Fruit fly (Drosophila melanogaster) whole organism, prepupa: Measurements from ENCODE around the gene mub.
A peak's percentile ranks its signal among the peaks of the same experiment; 100 is the strongest.

ENCODE experiments used
- Blimp-1 ChIP-seq: fragments of 200-800 bp; sonication (Bioruptor generic); optimal IDR thresholded peaks from 3 replicates; lab custom pipeline; 2017; ENCODE audit warnings: missing biosample characterization, missing genetic modification characterization, mild to moderate bottlenecking, moderate library complexity, missing genetic modification reagents
- CG11902 ChIP-seq: fragments of 200-800 bp; sonication (Bioruptor generic); optimal IDR thresholded peaks from 3 replicates; lab custom pipeline; 2016; ENCODE audit warnings: missing biosample characterization, missing genetic modification characterization
- CG15336 ChIP-seq: fragments of 200-800 bp; sonication (Bioruptor generic); IDR thresholded peaks from 2 replicates; pipeline ENCODE4 v1.3.6; 2022; ENCODE audit warnings: missing biosample characterization, missing genetic modification characterization
- CG1621 ChIP-seq: fragments of 200-800 bp; sonication (Bioruptor generic); optimal IDR thresholded peaks from 3 replicates; lab custom pipeline; 2018; ENCODE audit warnings: missing biosample characterization, mild to moderate bottlenecking, missing genetic modification characterization
- CG16779 ChIP-seq: fragments of 200-800 bp; sonication (Bioruptor generic); optimal IDR thresholded peaks from 3 replicates; lab custom pipeline; 2017; ENCODE audit warnings: missing biosample characterization, mild to moderate bottlenecking, missing genetic modification characterization
- CG32006 ChIP-seq: fragments of 200-800 bp; sonication (Bioruptor generic); optimal IDR thresholded peaks from 3 replicates; lab custom pipeline; 2017; ENCODE audit warnings: missing biosample characterization, mild to moderate bottlenecking, missing genetic modification characterization
- CG34406 ChIP-seq: fragments of 200-800 bp; sonication (Bioruptor generic); optimal IDR thresholded peaks from 3 replicates; lab custom pipeline; 2016; ENCODE audit warnings: missing biosample characterization, missing genetic modification characterization
- CG3919 ChIP-seq: fragments of 200-800 bp; sonication (Bioruptor generic); optimal IDR thresholded peaks from 3 replicates; lab custom pipeline; 2016; ENCODE audit warnings: missing biosample characterization, missing genetic modification characterization
- CG4318 ChIP-seq: fragments of 200-800 bp; sonication (Bioruptor generic); optimal IDR thresholded peaks from 3 replicates; lab custom pipeline; 2017; ENCODE audit warnings: missing biosample characterization, mild to moderate bottlenecking, missing genetic modification characterization
- CG6163 ChIP-seq: fragments of 200-800 bp; sonication (Bioruptor generic); IDR thresholded peaks from 3 replicates; pipeline ENCODE4 v1.3.6; 2022; ENCODE audit warnings: missing biosample characterization, missing genetic modification characterization
- CG6276 ChIP-seq: fragments of 200-800 bp; sonication (Bioruptor generic); optimal IDR thresholded peaks from 2 replicates; lab custom pipeline; 2017; ENCODE audit warnings: missing biosample characterization, mild to moderate bottlenecking, missing genetic modification characterization
- CG6792 ChIP-seq: fragments of 200-800 bp; sonication (Bioruptor generic); optimal IDR thresholded peaks from 3 replicates; lab custom pipeline; 2016; ENCODE audit warnings: missing biosample characterization, missing genetic modification characterization
- CG6808 ChIP-seq: fragments of 200-800 bp; sonication (Bioruptor generic); optimal IDR thresholded peaks from 3 replicates; lab custom pipeline; 2017; ENCODE audit warnings: missing biosample characterization, missing genetic modification characterization, mild to moderate bottlenecking, moderate library complexity, missing genetic modification reagents
- CG7368 ChIP-seq: fragments of 200-800 bp; sonication (Bioruptor generic); optimal IDR thresholded peaks from 3 replicates; lab custom pipeline; 2016; ENCODE audit warnings: missing biosample characterization, missing genetic modification characterization
- CG8119 ChIP-seq: fragments of 200-800 bp; sonication (Bioruptor generic); IDR thresholded peaks from 3 replicates; pipeline ENCODE4 v1.3.6; 2022; ENCODE audit warnings: missing biosample characterization, missing genetic modification characterization
- Eip78C ChIP-seq: fragments of 200-800 bp; sonication (Bioruptor generic); peaks from one replicate; lab custom pipeline; 2016; ENCODE audit warnings: missing biosample characterization, missing genetic modification characterization
- Eip93F ChIP-seq: fragments of 200-800 bp; sonication (Bioruptor generic); optimal IDR thresholded peaks from 2 replicates; lab custom pipeline; 2016; ENCODE audit warnings: missing biosample characterization, mild to moderate bottlenecking, missing genetic modification characterization
- Ets96B ChIP-seq: fragments of 200-800 bp; optimal IDR thresholded peaks from 2 replicates; lab custom pipeline; 2019; ENCODE audit warnings: missing biosample characterization, mild to moderate bottlenecking, missing genetic modification characterization, moderate library complexity
- Gug ChIP-seq: fragments of 200-800 bp; sonication (Bioruptor generic); IDR thresholded peaks from 2 replicates; pipeline ENCODE4 v1.3.6; 2022; ENCODE audit warnings: missing biosample characterization, missing genetic modification characterization
- Hr4 ChIP-seq: fragments of 200-800 bp; sonication (Bioruptor generic); optimal IDR thresholded peaks from 3 replicates; lab custom pipeline; 2016; ENCODE audit warnings: missing biosample characterization, missing genetic modification characterization
- Met ChIP-seq: fragments of 200-800 bp; sonication (Bioruptor generic); optimal IDR thresholded peaks from 3 replicates; lab custom pipeline; 2016; ENCODE audit warnings: missing biosample characterization, missing genetic modification characterization
- OdsH ChIP-seq: fragments of 200-800 bp; sonication (Bioruptor generic); optimal IDR thresholded peaks from 3 replicates; lab custom pipeline; 2016; ENCODE audit warnings: missing biosample characterization, missing genetic modification characterization
- Smox ChIP-seq: fragments of 200-800 bp; sonication (Bioruptor generic); optimal IDR thresholded peaks from 3 replicates; lab custom pipeline; 2016; ENCODE audit warnings: missing biosample characterization, missing genetic modification characterization
- Sox102F ChIP-seq: fragments of 200-800 bp; sonication (Bioruptor generic); optimal IDR thresholded peaks from 2 replicates; lab custom pipeline; 2016; ENCODE audit warnings: missing biosample characterization, mild to moderate bottlenecking, missing genetic modification characterization
- Sox15 ChIP-seq: fragments of 200-800 bp; sonication (Bioruptor generic); optimal IDR thresholded peaks from 3 replicates; lab custom pipeline; 2016; ENCODE audit warnings: missing biosample characterization, missing genetic modification characterization
- acj6 ChIP-seq: fragments of 200-800 bp; sonication (Bioruptor generic); optimal IDR thresholded peaks from 3 replicates; lab custom pipeline; 2016; ENCODE audit warnings: missing biosample characterization, missing genetic modification characterization
- dac ChIP-seq: fragments of 200-800 bp; sonication (Bioruptor generic); optimal IDR thresholded peaks from 2 replicates; lab custom pipeline; 2017; ENCODE audit warnings: missing biosample characterization, mild to moderate bottlenecking, missing genetic modification characterization
- dsx ChIP-seq: fragments of 200-800 bp; optimal IDR thresholded peaks from 3 replicates; lab custom pipeline; 2019; ENCODE audit warnings: missing biosample characterization, mild to moderate bottlenecking, missing genetic modification characterization, moderate library complexity; ENCODE audit not compliant: poor library complexity, severe bottlenecking
- eg ChIP-seq: fragments of 200-800 bp; sonication (Bioruptor generic); IDR thresholded peaks from 3 replicates; pipeline ENCODE4 v1.3.6; 2022; ENCODE audit warnings: missing biosample characterization, missing genetic modification characterization
- esn ChIP-seq: fragments of 200-800 bp; sonication (Bioruptor generic); optimal IDR thresholded peaks from 2 replicates; lab custom pipeline; 2016; ENCODE audit warnings: missing biosample characterization, mild to moderate bottlenecking, missing genetic modification characterization, moderate library complexity
- fkh ChIP-seq: fragments of 200-800 bp; sonication (Bioruptor generic); optimal IDR thresholded peaks from 3 replicates; lab custom pipeline; 2017; ENCODE audit warnings: missing biosample characterization, mild to moderate bottlenecking, missing genetic modification characterization, moderate library complexity
- lz ChIP-seq: fragments of 200-800 bp; sonication (Bioruptor generic); optimal IDR thresholded peaks from 3 replicates; lab custom pipeline; 2016; ENCODE audit warnings: missing biosample characterization, missing genetic modification characterization
- net ChIP-seq: fragments of 200-800 bp; sonication (Bioruptor generic); optimal IDR thresholded peaks from 3 replicates; lab custom pipeline; 2016; ENCODE audit warnings: missing biosample characterization, missing genetic modification characterization
- ss ChIP-seq, 2 experiments: fragments of 200-800 bp; sonication (Bioruptor generic); optimal IDR thresholded peaks; 2 replicates in 1 of 2; 3 replicates in 1 of 2; lab custom pipeline; 2017 to 2018; ENCODE audit warnings: mild to moderate bottlenecking in 2 of 2, missing biosample characterization in 2 of 2, missing genetic modification characterization in 2 of 2, moderate library complexity in 1 of 2
- svp ChIP-seq: fragments of 200-800 bp; sonication (Bioruptor generic); peaks from one replicate; lab custom pipeline; 2016; ENCODE audit warnings: missing biosample characterization, missing genetic modification characterization
- topi ChIP-seq: fragments of 200-800 bp; sonication (Bioruptor generic); optimal IDR thresholded peaks from 3 replicates; lab custom pipeline; 2016; ENCODE audit warnings: missing biosample characterization, missing genetic modification characterization
- vri ChIP-seq: fragments of 200-800 bp; sonication (Bioruptor generic); optimal IDR thresholded peaks from 3 replicates; lab custom pipeline; 2016; ENCODE audit warnings: missing biosample characterization, mild to moderate bottlenecking, missing genetic modification characterization

mub gene

DNA sequence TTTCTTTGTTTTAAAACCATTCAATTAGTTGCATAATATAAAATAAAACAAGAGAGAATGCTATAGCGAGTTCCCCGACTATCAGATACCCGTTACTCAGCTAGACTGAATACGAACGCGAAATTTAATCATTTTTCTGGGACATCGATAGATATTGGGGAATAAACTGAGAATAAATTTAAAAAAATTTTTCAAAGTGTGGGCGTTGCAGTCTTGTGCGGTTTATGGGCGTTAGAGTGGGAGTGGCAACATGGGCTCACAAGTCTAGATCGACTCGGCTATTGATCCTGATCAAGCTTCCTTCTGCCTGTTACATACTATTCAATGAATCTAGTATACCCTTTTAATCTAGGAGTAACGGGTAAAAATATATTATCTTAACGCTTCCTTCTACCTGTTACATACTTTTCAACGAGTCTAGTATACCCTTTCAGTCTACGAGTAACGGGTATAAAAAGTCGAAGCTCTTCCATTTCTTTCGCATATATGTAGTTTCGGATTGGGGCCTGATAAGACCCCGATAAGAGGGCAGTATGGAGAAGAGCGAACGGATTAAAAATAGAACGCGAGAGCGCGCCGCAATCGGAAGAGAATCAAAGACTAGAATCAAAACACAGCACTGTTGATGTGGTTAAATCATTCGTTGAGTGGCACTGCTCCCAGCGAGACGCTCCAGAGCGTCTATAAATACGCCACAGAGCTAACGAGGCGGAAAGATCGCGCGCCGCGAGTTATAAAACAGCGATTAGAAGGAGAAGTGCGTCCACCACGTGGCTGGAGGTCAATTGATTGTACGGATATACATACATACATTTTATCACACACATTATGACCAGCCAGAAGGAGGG lies 110.1 kb downstream of the mub start, which contains the start of gene CG7458 (continued):
- TF ChIP-seq Eip93F (no peak), Ets96B (tag; lab: Kevin White, UChicago) (no peak), CG15336 (GFP tag; lab: Robert Waterston, UW) (no peak), CG34406 (GFP tag; lab: Kevin White, UChicago) (no peak), Blimp-1 (GFP tag; lab: Kevin White, UChicago) (no peak), net (GFP tag; lab: Kevin White, UChicago) (peak; percentile 20), CG32006 (peak; percentile 66), CG11902 (GFP tag; lab: Kevin White, UChicago) (no peak), dac (GFP tag; lab: Kevin White, UChicago) (no peak), Smox (peak; percentile 2), CG6276 (GFP tag; lab: Kevin White, UChicago) (peak; percentile 53), CG16779 (tag; lab: Kevin White, UChicago) (no peak), OdsH (peak; percentile 50), acj6 (GFP tag; lab: Kevin White, UChicago) (peak; percentile 9), esn (GFP tag; lab: Kevin White, UChicago) (peak; percentile 23), CG7368 (GFP tag; lab: Kevin White, UChicago) (no peak), Sox102F (GFP tag; lab: Kevin White, UChicago) (no peak), eg (peak; percentile 53; the same call in 1 of the 3 replicates), lz (GFP tag; lab: Kevin White, UChicago) (no peak), CG6163 (GFP tag; lab: Robert Waterston, UW) (no peak), ss (GFP tag; optimal IDR thresholded peaks at IDR 0.05; lab: Kevin White, UChicago) (no peak), dsx (GFP tag; lab: Kevin White, UChicago) (no peak), Gug (GFP tag; lab: Robert Waterston, UW) (0 out of 2 replicates have a peak, but pooled peaks have one; percentile 33), CG1621 (tag; lab: Kevin White, UChicago) (no peak), CG6808 (GFP tag; lab: Kevin White, UChicago) (peak; percentile 38), CG3919 (GFP tag; lab: Kevin White, UChicago) (no peak), topi (GFP tag; lab: Kevin White, UChicago) (peak; percentile 3), CG4318 (GFP tag; lab: Kevin White, UChicago) (peak; percentile 21), svp (peak; percentile 29), Eip78C (GFP tag; lab: Kevin White, UChicago) (peak; percentile 88), CG6792 (GFP tag; lab: Kevin White, UChicago) (no peak), Met (GFP tag; lab: Kevin White, UChicago) (no peak), CG8119 (0 out of 3 replicates have a peak, but pooled peaks have one; percentile 31)

- TF ChIP-seq Sox15 (GFP tag; lab: Kevin White, UChicago) (no peak), svp (peak; percentile 61), CG16779 (tag; lab: Kevin White, UChicago) (peak; percentile 26), fkh (peak; percentile 92), Hr4 (no peak), vri (GFP tag; lab: Kevin White, UChicago) (peak; percentile 80)
Measured at dm6 chr3L:21961892-21962518, 117.4 kb downstream of the mub start, which contains the start of gene Chs2. TSS of gene Chs2 (plus strand) at chr3L:21962401.
